Fruit fly (Drosophila melanogaster): ENCODE results near the gene vn.

The vn gene

dm6 chr3L:5810633-5811341, 34.7 kb downstream of the vn start, which contains the start of the genes S6k and kri (continued):
- TF ChIP-seq CG7368 (GFP tag; optimal IDR thresholded peaks at IDR 0.05) (no peak), CG10669 (GFP tag; optimal IDR thresholded peaks at IDR 0.05) (no peak), Lpt (GFP tag; optimal IDR thresholded peaks at IDR 0.05) (peak; percentile 4), Hr38 (GFP tag; optimal IDR thresholded peaks at IDR 0.05) (no peak), CG10631 (GFP tag; optimal IDR thresholded peaks at IDR 0.05) (no peak), CG1621 (tag; optimal IDR thresholded peaks at IDR 0.05) (peak; percentile 33), CG31627 (GFP tag; optimal IDR thresholded peaks at IDR 0.05) (no peak), Eip75B (GFP tag; optimal IDR thresholded peaks at IDR 0.05) (peak; percentile 28), CG8319 (GFP tag; optimal IDR thresholded peaks at IDR 0.05) (no peak), pdm3 (GFP tag; optimal IDR thresholded peaks at IDR 0.05) (peak; percentile 5), topi (GFP tag; optimal IDR thresholded peaks at IDR 0.05) (peak; percentile 36), Ets96B (tag; optimal IDR thresholded peaks at IDR 0.05) (no peak), CG8632 (GFP tag; optimal IDR thresholded peaks at IDR 0.05) (no peak), vri (GFP tag; optimal IDR thresholded peaks at IDR 0.05) (peak; percentile 91), acj6 (GFP tag; optimal IDR thresholded peaks at IDR 0.05) (no peak), Eip93F (GFP tag; optimal IDR thresholded peaks at IDR 0.05) (no peak), fd59A (GFP tag; optimal IDR thresholded peaks at IDR 0.05) (no peak), Sox14 (GFP tag; optimal IDR thresholded peaks at IDR 0.05) (peak; percentile 93)

dm6 chr3L:5809642-5810279, 35.7 kb downstream of the vn start:
- TF ChIP-seq Sox14 (GFP tag; optimal IDR thresholded peaks at IDR 0.05) (peak; percentile 40), dsx (GFP tag; optimal IDR thresholded peaks at IDR 0.05; ENCODE audit: poor library complexity, severe bottlenecking) (no peak), svp (GFP tag) (peak; percentile 55), CG3919 (GFP tag; optimal IDR thresholded peaks at IDR 0.05) (no peak), Eip78C (GFP tag) (peak; percentile 0), CG31627 (GFP tag; optimal IDR thresholded peaks at IDR 0.05) (no peak), vri (GFP tag; optimal IDR thresholded peaks at IDR 0.05) (peak; percentile 33), CG6163 (GFP tag; IDR thresholded peaks at IDR 0.05) (0 out of 3 replicates have a peak, but pooled peaks have one; percentile 11)

dm6 chr3L:5809201-5809584, 36.3 kb downstream of the vn start:
- TF ChIP-seq Hr39 (GFP tag; optimal IDR thresholded peaks at IDR 0.05) (no peak), CG1621 (tag; optimal IDR thresholded peaks at IDR 0.05) (no peak), Met (GFP tag; optimal IDR thresholded peaks at IDR 0.05) (peak; percentile 20), CG6808 (GFP tag; optimal IDR thresholded peaks at IDR 0.05) (no peak), Ets96B (tag; optimal IDR thresholded peaks at IDR 0.05) (no peak)

- TF ChIP-seq CG3919 (GFP tag; optimal IDR thresholded peaks at IDR 0.05): no peak
- peak; percentile 29 for TF ChIP-seq vri (GFP tag; optimal IDR thresholded peaks at IDR 0.05)
These were observed 36.8 kb downstream of the vn start for dm6 chr3L:5808540-5809200.

dm6 chr3L:5808101-5808433, 37.4 kb downstream of the vn start:
- peak; percentile 85 for TF ChIP-seq CG10669 (GFP tag; optimal IDR thresholded peaks at IDR 0.05)
- TF ChIP-seq CG3032 (tag; optimal IDR thresholded peaks at IDR 0.05): peak; percentile 84
- TF ChIP-seq Smox (GFP tag; optimal IDR thresholded peaks at IDR 0.05): no peak
- peak; percentile 87 for TF ChIP-seq acj6 (GFP tag; optimal IDR thresholded peaks at IDR 0.05)
- peak; percentile 49 for TF ChIP-seq Sox102F (GFP tag; optimal IDR thresholded peaks at IDR 0.05)
- peak; percentile 74 for TF ChIP-seq Sox14 (GFP tag; optimal IDR thresholded peaks at IDR 0.05)
- no peak for TF ChIP-seq CG6854 (GFP tag; optimal IDR thresholded peaks at IDR 0.05)
- TF ChIP-seq Hr39 (GFP tag; optimal IDR thresholded peaks at IDR 0.05): peak; percentile 67
- TF ChIP-seq eg (GFP tag; IDR thresholded peaks at IDR 0.05): peak; percentile 79
- peak; percentile 80 for TF ChIP-seq CG11762 (GFP tag; optimal IDR thresholded peaks at IDR 0.05; ENCODE audit: insufficient read depth)
- peak; percentile 66 for TF ChIP-seq CG11902 (GFP tag; optimal IDR thresholded peaks at IDR 0.05)
- peak; percentile 73 for TF ChIP-seq CG8319 (GFP tag; optimal IDR thresholded peaks at IDR 0.05)
- TF ChIP-seq fd85E (GFP tag; optimal IDR thresholded peaks at IDR 0.05): peak; percentile 58
- TF ChIP-seq ss (GFP tag; optimal IDR thresholded peaks at IDR 0.05): peak; percentile 71 to 84
- TF ChIP-seq Eip78C (GFP tag): peak; percentile 97
- peak; percentile 82 for TF ChIP-seq CG15336 (GFP tag; IDR thresholded peaks at IDR 0.05)
- TF ChIP-seq salr (GFP tag; optimal IDR thresholded peaks at IDR 0.05): peak; percentile 57 to 81
- peak; percentile 57 for TF ChIP-seq Gug (GFP tag; IDR thresholded peaks at IDR 0.05)
- TF ChIP-seq cyc (GFP tag; optimal IDR thresholded peaks at IDR 0.05): peak; percentile 67
- TF ChIP-seq svp (GFP tag): peak; percentile 82
- TF ChIP-seq topi (GFP tag; optimal IDR thresholded peaks at IDR 0.05): peak; percentile 74
- peak; percentile 86 for TF ChIP-seq CG6808 (GFP tag; optimal IDR thresholded peaks at IDR 0.05)
- peak; percentile 61 for TF ChIP-seq CG31627 (GFP tag; optimal IDR thresholded peaks at IDR 0.05)
- TF ChIP-seq pdm3 (GFP tag; optimal IDR thresholded peaks at IDR 0.05): peak; percentile 83
- TF ChIP-seq Eip93F (GFP tag; optimal IDR thresholded peaks at IDR 0.05): no peak
- peak; percentile 83 for TF ChIP-seq CG10631 (GFP tag; optimal IDR thresholded peaks at IDR 0.05)

Measured in whole organism, prepupa.